Fruit fly (Drosophila melanogaster) S2 (cell line): ENCODE data around the gene IntS14.

Experiments used
- CG8478 ChIP-seq: fragments of >200 bp; optimal IDR thresholded peaks from 2 replicates; lab custom pipeline; 2018
- CTCF ChIP-seq, 2 experiments: fragments of >200 bp; optimal IDR thresholded peaks; 2 replicates each; lab custom pipeline; 2018

dm6 chr2L:1203915-1204314 lies 39.7 kb downstream of the IntS14 start, which contains the start of gene CG14342:
- no peak for TF ChIP-seq CG8478 (lab: Kevin White, UChicago)
- no peak for TF ChIP-seq CTCF (optimal IDR thresholded peaks at IDR 0.05; lab: Kevin White, UChicago)
